Fruit fly (Drosophila melanogaster) whole organism, embryonic: Measurements from ENCODE around the gene CG10598.

ENCODE experiments used
- CG10565 ChIP-seq: fragments of 200-800 bp; sonication (Bioruptor generic); optimal IDR thresholded peaks from 3 replicates; lab custom pipeline; 2016; ENCODE audit warnings: missing biosample characterization, mild to moderate bottlenecking, missing genetic modification characterization
- CG12391 ChIP-seq: fragments of 200-800 bp; sonication (Bioruptor generic); optimal IDR thresholded peaks from 3 replicates; lab custom pipeline; 2018; ENCODE audit warnings: missing biosample characterization, mild to moderate bottlenecking, missing genetic modification characterization, moderate library complexity
- CG13123 ChIP-seq: fragments of 200-800 bp; sonication (Bioruptor generic); optimal IDR thresholded peaks from 2 replicates; lab custom pipeline; 2016; ENCODE audit warnings: missing biosample characterization, missing genetic modification characterization
- CG13296 ChIP-seq: fragments of 200-800 bp; sonication (Bioruptor generic); optimal IDR thresholded peaks from 3 replicates; lab custom pipeline; 2018; ENCODE audit warnings: missing biosample characterization, mild to moderate bottlenecking, missing genetic modification characterization
- CG14860 ChIP-seq: fragments of 200-800 bp; sonication (Bioruptor generic); IDR thresholded peaks from 3 replicates; pipeline ENCODE4 v1.3.6; 2022; ENCODE audit warnings: missing biosample characterization, missing genetic modification characterization; ENCODE audit not compliant: partially characterized antibody
- CG15073 ChIP-seq: fragments of 200-800 bp; sonication (Bioruptor generic); optimal IDR thresholded peaks from 2 replicates; lab custom pipeline; 2016; ENCODE audit warnings: missing biosample characterization, missing genetic modification characterization
- CG1603 ChIP-seq: fragments of 200-800 bp; sonication (Bioruptor generic); optimal IDR thresholded peaks from 2 replicates; lab custom pipeline; 2019; ENCODE audit warnings: missing biosample characterization, mild to moderate bottlenecking, missing genetic modification characterization, moderate library complexity
- CG17612 ChIP-seq: fragments of 200-800 bp; sonication (Bioruptor generic); IDR thresholded peaks from 2 replicates; pipeline ENCODE4 v1.3.6; 2022; ENCODE audit warnings: missing biosample characterization, missing genetic modification characterization
- CG18619 ChIP-seq: fragments of 200-800 bp; sonication (Bioruptor generic); optimal IDR thresholded peaks from 3 replicates; lab custom pipeline; 2017; ENCODE audit warnings: missing biosample characterization, mild to moderate bottlenecking, missing genetic modification characterization
- CG3407 ChIP-seq: fragments of 200-800 bp; sonication (Bioruptor generic); optimal IDR thresholded peaks from 2 replicates; lab custom pipeline; 2018; ENCODE audit warnings: missing biosample characterization, mild to moderate bottlenecking, missing genetic modification characterization
- CG4424 ChIP-seq: fragments of 200-800 bp; sonication (Bioruptor generic); optimal IDR thresholded peaks from 3 replicates; lab custom pipeline; 2016; ENCODE audit warnings: missing biosample characterization, missing genetic modification characterization
- CG5180 ChIP-seq: fragments of 200-800 bp; sonication (Bioruptor generic); optimal IDR thresholded peaks from 3 replicates; lab custom pipeline; 2017; ENCODE audit warnings: missing biosample characterization, missing genetic modification characterization, mild to moderate bottlenecking, moderate library complexity, missing genetic modification reagents
- CG6175 ChIP-seq: fragments of 200-800 bp; sonication (Bioruptor generic); IDR thresholded peaks from 3 replicates; pipeline ENCODE4 v1.3.6; 2022; ENCODE audit warnings: missing biosample characterization, missing genetic modification characterization
- CG7786 ChIP-seq: fragments of 200-800 bp; sonication (Bioruptor generic); optimal IDR thresholded peaks from 2 replicates; lab custom pipeline; 2016; ENCODE audit warnings: missing biosample characterization, missing genetic modification characterization
- CG8290 ChIP-seq, 3 experiments: fragments of 200-800 bp; sonication (Bioruptor generic); optimal IDR thresholded peaks; 2 replicates each; lab custom pipeline; 2016 to 2019; ENCODE audit warnings: missing biosample characterization in 3 of 3, missing genetic modification characterization in 3 of 3, mild to moderate bottlenecking in 2 of 3, moderate library complexity in 1 of 3
- Dek ChIP-seq: fragments of 200-800 bp; sonication (Bioruptor generic); optimal IDR thresholded peaks from 3 replicates; lab custom pipeline; 2019; ENCODE audit warnings: missing biosample characterization, mild to moderate bottlenecking, missing genetic modification characterization, moderate library complexity
- Doc2 ChIP-seq: fragments of 200-800 bp; sonication (Bioruptor generic); IDR thresholded peaks from 2 replicates; pipeline ENCODE4 v1.3.6; 2022; ENCODE audit warnings: missing biosample characterization, missing genetic modification characterization
- Drgx ChIP-seq: fragments of 200-800 bp; sonication (Bioruptor generic); IDR thresholded peaks from 2 replicates; pipeline ENCODE4 v1.3.6; 2022; ENCODE audit warnings: missing biosample characterization, missing genetic modification characterization
- E2f2 ChIP-seq: fragments of 200-800 bp; sonication (Bioruptor generic); IDR thresholded peaks from 2 replicates; pipeline ENCODE4 v1.3.6; 2022; ENCODE audit warnings: missing biosample characterization, missing genetic modification characterization
- Ets65A ChIP-seq: fragments of 200-800 bp; sonication (Bioruptor generic); peaks from one replicate; lab custom pipeline; 2016; ENCODE audit warnings: missing biosample characterization, missing genetic modification characterization
- HmgD ChIP-seq: fragments of 200-800 bp; sonication (Bioruptor generic); optimal IDR thresholded peaks from 3 replicates; lab custom pipeline; 2016; ENCODE audit warnings: missing biosample characterization, missing genetic modification characterization
- Lim3 ChIP-seq: fragments of 200-800 bp; sonication (Bioruptor generic); IDR thresholded peaks from 2 replicates; pipeline ENCODE4 v1.3.6; 2022; ENCODE audit warnings: missing biosample characterization, missing genetic modification characterization
- MESR4 ChIP-seq: fragments of 200-800 bp; sonication (Bioruptor generic); optimal IDR thresholded peaks from 2 replicates; lab custom pipeline; 2018; ENCODE audit warnings: missing biosample characterization, mild to moderate bottlenecking, missing genetic modification characterization, moderate library complexity
- Mad ChIP-seq: fragments of 200-800 bp; sonication (Bioruptor generic); optimal IDR thresholded peaks from 2 replicates; lab custom pipeline; 2016; ENCODE audit warnings: missing biosample characterization, missing genetic modification characterization
- NFAT ChIP-seq: fragments of 200-800 bp; sonication (Bioruptor generic); IDR thresholded peaks from 2 replicates; pipeline ENCODE4 v1.3.6; 2022; ENCODE audit warnings: missing biosample characterization, missing genetic modification characterization
- Oli ChIP-seq: fragments of 200-800 bp; sonication (Bioruptor generic); optimal IDR thresholded peaks from 2 replicates; lab custom pipeline; 2018; ENCODE audit warnings: missing biosample characterization, mild to moderate bottlenecking, missing genetic modification characterization, moderate library complexity
- ara ChIP-seq: fragments of 200-800 bp; sonication (Bioruptor generic); IDR thresholded peaks from 2 replicates; pipeline ENCODE4 v1.3.6; 2022; ENCODE audit warnings: missing biosample characterization, missing genetic modification characterization
- bbx ChIP-seq: fragments of 200-800 bp; sonication (Bioruptor generic); IDR thresholded peaks from 2 replicates; pipeline ENCODE4 v1.3.6; 2022; ENCODE audit warnings: missing biosample characterization, missing genetic modification characterization; ENCODE audit not compliant: partially characterized antibody
- cad ChIP-seq: fragments of >200 bp; optimal IDR thresholded peaks from 2 replicates; lab custom pipeline; 2017; ENCODE audit warnings: missing biosample characterization, missing genetic modification characterization
- cato ChIP-seq: fragments of 200-800 bp; sonication (Bioruptor generic); optimal IDR thresholded peaks from 2 replicates; lab custom pipeline; 2016; ENCODE audit warnings: missing biosample characterization, missing genetic modification characterization, borderline replicate concordance
- caup ChIP-seq: fragments of 200-800 bp; sonication (Bioruptor generic); optimal IDR thresholded peaks from 3 replicates; lab custom pipeline; 2017; ENCODE audit warnings: missing biosample characterization, mild to moderate bottlenecking, missing genetic modification characterization, moderate library complexity; ENCODE audit not compliant: severe bottlenecking
- cg ChIP-seq: fragments of 200-800 bp; sonication (Bioruptor generic); optimal IDR thresholded peaks from 3 replicates; lab custom pipeline; 2019; ENCODE audit warnings: missing biosample characterization, mild to moderate bottlenecking, missing genetic modification characterization, moderate library complexity
- crp ChIP-seq, 2 experiments: fragments of 200-800 bp; sonication (Bioruptor generic); optimal IDR thresholded peaks; 2 replicates in 1 of 2; 3 replicates in 1 of 2; lab custom pipeline; 2017; ENCODE audit warnings: missing biosample characterization in 2 of 2, missing genetic modification characterization in 2 of 2, mild to moderate bottlenecking in 1 of 2, moderate library complexity in 1 of 2
- dysf ChIP-seq: fragments of 200-800 bp; sonication (Bioruptor generic); IDR thresholded peaks from 3 replicates; pipeline ENCODE4 v1.3.6; 2022; ENCODE audit warnings: missing biosample characterization, missing genetic modification characterization
- gt ChIP-seq: fragments of 200-800 bp; sonication (Bioruptor generic); IDR thresholded peaks from 2 replicates; pipeline ENCODE4 v1.3.6; 2022; ENCODE audit warnings: missing biosample characterization, missing genetic modification characterization
- ken ChIP-seq: fragments of 200-800 bp; sonication (Bioruptor generic); IDR thresholded peaks from 3 replicates; pipeline ENCODE4 v1.3.6; 2022; ENCODE audit warnings: missing biosample characterization, missing genetic modification characterization
- lbe ChIP-seq: fragments of 200-800 bp; sonication (Bioruptor generic); optimal IDR thresholded peaks from 2 replicates; lab custom pipeline; 2016; ENCODE audit warnings: missing biosample characterization, mild to moderate bottlenecking, missing genetic modification characterization
- oc ChIP-seq: fragments of 200-800 bp; sonication (Bioruptor generic); optimal IDR thresholded peaks from 2 replicates; lab custom pipeline; 2018; ENCODE audit warnings: missing biosample characterization, mild to moderate bottlenecking, missing genetic modification characterization, moderate library complexity
- onecut ChIP-seq: fragments of 200-800 bp; sonication (Bioruptor generic); IDR thresholded peaks from 2 replicates; pipeline ENCODE4 v1.3.6; 2022; ENCODE audit warnings: missing biosample characterization, missing genetic modification characterization
- otp ChIP-seq: fragments of 200-800 bp; sonication (Bioruptor generic); IDR thresholded peaks from 3 replicates; pipeline ENCODE4, ENCODE4 v1.3.6; 2022; ENCODE audit warnings: missing biosample characterization, missing genetic modification characterization
- pho ChIP-seq: fragments of 200-800 bp; sonication (Bioruptor generic); optimal IDR thresholded peaks from 2 replicates; lab custom pipeline; 2016; ENCODE audit warnings: missing biosample characterization, missing genetic modification characterization
- pum ChIP-seq: fragments of 200-800 bp; sonication (Bioruptor generic); optimal IDR thresholded peaks from 2 replicates; lab custom pipeline; 2016; ENCODE audit warnings: missing biosample characterization, missing genetic modification characterization
- repo ChIP-seq: fragments of 200-800 bp; sonication (Bioruptor generic); optimal IDR thresholded peaks from 2 replicates; lab custom pipeline; 2016; ENCODE audit warnings: missing biosample characterization, missing genetic modification characterization
- scrt ChIP-seq: fragments of 200-800 bp; sonication (Bioruptor generic); optimal IDR thresholded peaks from 2 replicates; lab custom pipeline; 2018; ENCODE audit warnings: missing biosample characterization, mild to moderate bottlenecking, missing genetic modification characterization, moderate library complexity
- stwl ChIP-seq: fragments of 200-800 bp; sonication (Bioruptor generic); optimal IDR thresholded peaks from 3 replicates; lab custom pipeline; 2018; ENCODE audit warnings: missing biosample characterization, mild to moderate bottlenecking, missing genetic modification characterization, moderate library complexity
- sug ChIP-seq: fragments of 200-800 bp; optimal IDR thresholded peaks from 2 replicates; lab custom pipeline; 2019; ENCODE audit warnings: missing biosample characterization, mild to moderate bottlenecking, missing genetic modification characterization, moderate library complexity
- wor ChIP-seq: fragments of 200-800 bp; sonication (Bioruptor generic); IDR thresholded peaks from 2 replicates; pipeline ENCODE4 v1.3.6; 2022; ENCODE audit warnings: missing biosample characterization, missing genetic modification characterization
- zen2 ChIP-seq: fragments of 200-800 bp; sonication (Bioruptor generic); IDR thresholded peaks from 3 replicates; pipeline ENCODE4 v1.3.6; 2022; ENCODE audit warnings: missing biosample characterization, missing genetic modification characterization; ENCODE audit not compliant: partially characterized antibody
- zfh1 ChIP-seq: fragments of 200-800 bp; sonication (Bioruptor generic); IDR thresholded peaks from 3 replicates; pipeline ENCODE4 v1.3.6; 2022; ENCODE audit warnings: missing biosample characterization, missing genetic modification characterization

CG10598 gene

DNA sequence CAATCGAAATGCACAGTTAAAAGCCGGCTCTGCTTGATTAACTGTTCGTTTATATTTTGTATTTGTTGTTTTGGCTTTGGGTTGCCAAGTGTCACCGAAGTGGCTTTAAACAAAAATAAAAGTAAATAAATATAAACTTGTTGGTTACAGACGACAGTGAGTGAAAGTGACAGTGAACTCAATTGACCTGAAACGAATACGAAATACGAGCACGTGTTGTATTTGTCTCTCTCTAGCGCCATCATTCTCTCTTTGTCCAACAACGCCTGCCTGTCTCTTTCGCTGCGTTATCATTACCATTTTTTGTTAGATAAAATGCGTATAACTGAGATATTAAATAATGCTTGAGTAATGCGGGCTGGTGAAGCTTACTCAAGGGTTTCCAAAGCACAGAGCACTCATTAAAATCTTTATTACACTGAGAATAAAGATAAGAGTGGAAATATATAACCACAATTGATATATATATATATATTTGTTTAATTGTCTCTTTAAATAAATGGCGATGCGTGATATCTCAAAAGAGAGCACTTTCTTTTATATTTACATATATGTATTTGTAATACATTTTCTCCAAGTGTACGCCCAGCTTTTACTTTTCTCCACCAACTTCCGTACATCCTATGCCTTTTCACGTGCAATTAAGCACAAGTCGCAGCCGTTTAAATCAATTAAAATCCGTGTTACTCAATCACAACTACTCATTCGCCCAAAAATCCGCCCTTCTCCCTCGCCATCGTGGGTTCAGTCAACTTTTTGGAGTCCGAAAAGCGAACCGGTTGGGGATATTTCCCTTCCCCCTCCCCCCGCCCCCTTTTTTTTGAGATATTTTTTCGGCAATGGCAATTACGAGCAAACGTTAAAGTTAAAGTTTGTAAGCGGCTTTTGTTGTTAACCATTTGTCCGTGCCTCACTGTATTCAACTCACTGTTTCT is 45.1 kb downstream of the CG10598 start (continued):
- TF ChIP-seq Ets65A (GFP tag; lab: Kevin White, UChicago), result no peak
- no peak for TF ChIP-seq wor (GFP tag; lab: Robert Waterston, UW)
- no peak for TF ChIP-seq onecut (GFP tag; lab: Robert Waterston, UW)
- no peak for TF ChIP-seq NFAT (GFP tag; lab: Robert Waterston, UW)
- TF ChIP-seq CG8290 (GFP tag; optimal IDR thresholded peaks at IDR 0.05; lab: Kevin White, UChicago), result no peak
- TF ChIP-seq CG8290 (tag; optimal IDR thresholded peaks at IDR 0.05; lab: Kevin White, UChicago), result no peak
- TF ChIP-seq sug (tag; lab: Kevin White, UChicago), result no peak
- TF ChIP-seq CG3407 (GFP tag; lab: Kevin White, UChicago), result no peak
- TF ChIP-seq bbx (GFP tag; lab: Robert Waterston, UW), result no peak
- no peak for TF ChIP-seq CG13123 (GFP tag; lab: Kevin White, UChicago)
- TF ChIP-seq CG14860 (GFP tag; lab: Robert Waterston, UW), result no peak
- no peak for TF ChIP-seq ara (GFP tag; lab: Robert Waterston, UW)
- peak; percentile 13 for TF ChIP-seq oc (tag; lab: Kevin White, UChicago)
- no peak for TF ChIP-seq CG15073 (GFP tag; lab: Kevin White, UChicago)
- no peak for TF ChIP-seq CG13296 (GFP tag; lab: Kevin White, UChicago)
- no peak for TF ChIP-seq MESR4 (GFP tag; lab: Kevin White, UChicago)
- no peak for TF ChIP-seq ken (GFP tag; lab: Robert Waterston, UW)
- no peak for TF ChIP-seq pho (GFP tag; lab: Kevin White, UChicago)
- no peak for TF ChIP-seq CG7786 (GFP tag; lab: Kevin White, UChicago)
- TF ChIP-seq Lim3 (GFP tag; lab: Robert Waterston, UW), result no peak
- no peak for TF ChIP-seq Doc2
- TF ChIP-seq CG1603 (tag; lab: Kevin White, UChicago), result no peak
- no peak for TF ChIP-seq CG18619 (GFP tag; lab: Kevin White, UChicago)
- TF ChIP-seq CG5180 (GFP tag; lab: Kevin White, UChicago), result no peak
- TF ChIP-seq pum (GFP tag; lab: Kevin White, UChicago), result no peak
- no peak for TF ChIP-seq stwl (tag; lab: Kevin White, UChicago)
- TF ChIP-seq gt, result no peak
- TF ChIP-seq cad (GFP tag; lab: Kevin White, UChicago), result no peak
- TF ChIP-seq crp (GFP tag; optimal IDR thresholded peaks at IDR 0.05; lab: Kevin White, UChicago), result no peak
- no peak for TF ChIP-seq CG6175 (GFP tag; lab: Robert Waterston, UW)
- TF ChIP-seq Drgx (GFP tag; lab: Robert Waterston, UW), result no peak
- TF ChIP-seq Dek (tag; lab: Kevin White, UChicago), result no peak
- TF ChIP-seq otp (GFP tag; lab: Robert Waterston, UW), result no peak
- no peak for TF ChIP-seq lbe (GFP tag; lab: Kevin White, UChicago)
- TF ChIP-seq caup (GFP tag; lab: Kevin White, UChicago), result peak; percentile 1
- peak; percentile 13 for TF ChIP-seq Oli (tag; lab: Kevin White, UChicago)
- no peak for TF ChIP-seq cg (GFP tag; lab: Kevin White, UChicago)
- TF ChIP-seq scrt, result no peak
- TF ChIP-seq zen2 (GFP tag; lab: Robert Waterston, UW), result no peak
- no peak for TF ChIP-seq CG10565 (GFP tag; lab: Kevin White, UChicago)
- TF ChIP-seq dysf (GFP tag; lab: Robert Waterston, UW), result 0 out of 3 replicates have a peak, but pooled peaks have one; percentile 10
- TF ChIP-seq E2f2, result no peak
- TF ChIP-seq cato (GFP tag; lab: Kevin White, UChicago), result no peak
- TF ChIP-seq CG17612 (GFP tag; lab: Robert Waterston, UW), result no peak
- TF ChIP-seq zfh1 (GFP tag; lab: Robert Waterston, UW), result 0 out of 3 replicates have a peak, but pooled peaks have one; percentile 15
- peak; percentile 42 for TF ChIP-seq CG4424 (GFP tag; lab: Kevin White, UChicago)
- no peak for TF ChIP-seq repo (GFP tag; lab: Kevin White, UChicago)
- no peak for TF ChIP-seq Mad (GFP tag; lab: Kevin White, UChicago)
- no peak for TF ChIP-seq HmgD (GFP tag; lab: Kevin White, UChicago)
- TF ChIP-seq CG12391, result peak; percentile 23
